4 worm cellular contexts compared by ENCODE assay signal in genomic region chrIV:5374321-5374720, ce11.
TF ChIP-seq lines count a peak whose summit lies in the region.

No protein-coding gene starts in this region.

TF ChIP-seq in whole organism, L2 larva, 48 proteins besides CTCF, POLR2A, EP300 and RAD21:
- TF ChIP-seq fos-1 (tag; optimal IDR thresholded peaks at IDR 0.05; lab: Kevin White, UChicago) (peak; percentile 2), nhr-10 (tag; optimal IDR thresholded peaks at IDR 0.05; lab: Kevin White, UChicago) (no peak), nhr-11 (tag; optimal IDR thresholded peaks at IDR 0.05; lab: Kevin White, UChicago) (no peak), dmd-4 (tag; optimal IDR thresholded peaks at IDR 0.05; lab: Kevin White, UChicago) (no peak), sem-4 (tag; optimal IDR thresholded peaks at IDR 0.05; lab: Kevin White, UChicago) (no peak), mdl-1 (tag; optimal IDR thresholded peaks at IDR 0.05; lab: Kevin White, UChicago) (no peak)

TF ChIP-seq in whole organism, L3 larva, 47 proteins besides CTCF, POLR2A, EP300 and RAD21:
- peak; percentile 27 for TF ChIP-seq ceh-28 (tag; optimal IDR thresholded peaks at IDR 0.05; lab: Kevin White, UChicago)
- peak; percentile 55 for TF ChIP-seq elt-2 (tag; optimal IDR thresholded peaks at IDR 0.05; lab: Kevin White, UChicago)
- TF ChIP-seq fos-1 (tag; optimal IDR thresholded peaks at IDR 0.05; lab: Kevin White, UChicago), result peak; percentile 57
- no peak for TF ChIP-seq nhr-28 (tag; optimal IDR thresholded peaks at IDR 0.05; lab: Kevin White, UChicago)
- peak; percentile 13 for TF ChIP-seq nhr-77 (tag; optimal IDR thresholded peaks at IDR 0.05; lab: Kevin White, UChicago)
TF ChIP-seq in whole organism, L3 larva: peak in this region for 4.

TF ChIP-seq in whole organism, L4 larva, 104 proteins besides CTCF, POLR2A, EP300 and RAD21:
- TF ChIP-seq T20F7.1 (GFP tag; optimal IDR thresholded peaks at IDR 0.05; lab: Kevin White, UChicago), result no peak
- TF ChIP-seq dmd-6 (GFP tag; IDR thresholded peaks at IDR 0.05; lab: Robert Waterston, UW), result peak; percentile 37
- peak; percentile 44 for TF ChIP-seq mep-1 (tag; optimal IDR thresholded peaks at IDR 0.05; lab: Kevin White, UChicago)
- no peak for TF ChIP-seq ceh-82 (tag; optimal IDR thresholded peaks at IDR 0.05; lab: Kevin White, UChicago)
- TF ChIP-seq spr-3 (GFP tag; optimal IDR thresholded peaks at IDR 0.05; lab: Kevin White, UChicago), result no peak
- no peak for TF ChIP-seq lsy-2 (tag; optimal IDR thresholded peaks at IDR 0.05; lab: Kevin White, UChicago)
- no peak for TF ChIP-seq fkh-10 (GFP tag; optimal IDR thresholded peaks at IDR 0.05; lab: Kevin White, UChicago)
- TF ChIP-seq F10B5.3 (tag; optimal IDR thresholded peaks at IDR 0.05; lab: Kevin White, UChicago), result no peak
- no peak for TF ChIP-seq ama-1 (optimal IDR thresholded peaks at IDR 0.05; lab: Kevin White, UChicago)
- TF ChIP-seq nhr-77 (tag; optimal IDR thresholded peaks at IDR 0.05; lab: Kevin White, UChicago), result peak; percentile 14
- no peak for TF ChIP-seq lin-38 (GFP tag; IDR thresholded peaks at IDR 0.05; lab: Robert Waterston, UW)
- no peak for TF ChIP-seq egl-43 (GFP tag; IDR thresholded peaks at IDR 0.05; lab: Robert Waterston, UW)
- no peak for TF ChIP-seq arid-1 (GFP tag; conservative IDR thresholded peaks at IDR 0.05; lab: Robert Waterston, UW)
- TF ChIP-seq ceh-20 (GFP tag; IDR thresholded peaks at IDR 0.05; lab: Robert Waterston, UW), result no peak
- TF ChIP-seq hmg-1.1 (GFP tag; IDR thresholded peaks at IDR 0.05; lab: Robert Waterston, UW), result no peak
- no peak for TF ChIP-seq ces-1 (GFP tag; optimal IDR thresholded peaks at IDR 0.05; lab: Kevin White, UChicago)
- peak; percentile 36 for TF ChIP-seq dve-1 (tag; optimal IDR thresholded peaks at IDR 0.05; lab: Kevin White, UChicago; ENCODE audit: insufficient read depth)
- TF ChIP-seq pqm-1 (tag; optimal IDR thresholded peaks at IDR 0.05; lab: Kevin White, UChicago), result peak; percentile 8
- no peak for TF ChIP-seq unc-130 (GFP tag; optimal IDR thresholded peaks at IDR 0.05; lab: Kevin White, UChicago)
- no peak for TF ChIP-seq egl-27 (tag; optimal IDR thresholded peaks at IDR 0.05; lab: Kevin White, UChicago)
- no peak for TF ChIP-seq ztf-11 (tag; optimal IDR thresholded peaks at IDR 0.05; lab: Kevin White, UChicago)
- no peak for TF ChIP-seq T26A8.4 (GFP tag; IDR thresholded peaks at IDR 0.05; lab: Robert Waterston, UW)
- TF ChIP-seq nhr-25 (tag; optimal IDR thresholded peaks at IDR 0.05; lab: Kevin White, UChicago; ENCODE audit: borderline replicate concordance, insufficient read depth), result no peak
- no peak for TF ChIP-seq duxl-1 (tag; optimal IDR thresholded peaks at IDR 0.05; lab: Kevin White, UChicago; ENCODE audit: poor library complexity)
- TF ChIP-seq Y48G9A.11 (GFP tag; IDR thresholded peaks at IDR 0.05; lab: Robert Waterston, UW), result no peak
- TF ChIP-seq php-3 (GFP tag; IDR thresholded peaks at IDR 0.05; lab: Robert Waterston, UW), result peak; percentile 5; the same call in 1 of the 2 replicates
- TF ChIP-seq nhr-11 (tag; optimal IDR thresholded peaks at IDR 0.05; lab: Kevin White, UChicago), result no peak
- TF ChIP-seq daf-16 (GFP tag; optimal IDR thresholded peaks at IDR 0.05; lab: Kevin White, UChicago), result no peak
- peak; percentile 61 for TF ChIP-seq daf-16 (tag; optimal IDR thresholded peaks at IDR 0.05; lab: Kevin White, UChicago)
- no peak for TF ChIP-seq fos-1 (tag; optimal IDR thresholded peaks at IDR 0.05; lab: Kevin White, UChicago)
- TF ChIP-seq lin-39 (tag; optimal IDR thresholded peaks at IDR 0.05; lab: Kevin White, UChicago), result no peak
- peak in 1 of 2 experiments; percentile 51 for TF ChIP-seq unc-62 (GFP tag; optimal IDR thresholded peaks at IDR 0.05 in 1 of 2; lab: Kevin White, UChicago)
- TF ChIP-seq unc-62 (tag; optimal IDR thresholded peaks at IDR 0.05; lab: Kevin White, UChicago), result no peak
- TF ChIP-seq daf-8 (GFP tag; IDR thresholded peaks at IDR 0.05; lab: Robert Waterston, UW), result no peak
- TF ChIP-seq snpc-4 (tag; optimal IDR thresholded peaks at IDR 0.05; lab: Kevin White, UChicago), result no peak

TF ChIP-seq in whole organism, young adult, 124 proteins besides CTCF, POLR2A, EP300 and RAD21:
- TF ChIP-seq ztf-25 (GFP tag; IDR thresholded peaks at IDR 0.05; lab: Robert Waterston, UW), result no peak
- TF ChIP-seq cebp-2 (GFP tag; IDR thresholded peaks at IDR 0.05; lab: Robert Waterston, UW), result no peak
- peak; percentile 44 for TF ChIP-seq nhr-90 (tag; optimal IDR thresholded peaks at IDR 0.05; lab: Kevin White, UChicago)
- TF ChIP-seq snpc-1.3 (tag; optimal IDR thresholded peaks at IDR 0.05; lab: Kevin White, UChicago; ENCODE audit: insufficient read depth), result peak; percentile 34
- TF ChIP-seq tbp1 (GFP tag; optimal IDR thresholded peaks at IDR 0.05; lab: Kevin White, UChicago), result no peak
- TF ChIP-seq Y53G8AR.9 (GFP tag; conservative IDR thresholded peaks at IDR 0.05; lab: Robert Waterston, UW), result no peak
- TF ChIP-seq B0336.3 (GFP tag; IDR thresholded peaks at IDR 0.05; lab: Robert Waterston, UW), result no peak
- TF ChIP-seq nhr-179 (tag; optimal IDR thresholded peaks at IDR 0.05; lab: Kevin White, UChicago), result no peak
- peak; percentile 66 for TF ChIP-seq nhr-80 (tag; optimal IDR thresholded peaks at IDR 0.05; lab: Kevin White, UChicago)
- TF ChIP-seq Y79H2A.3 (GFP tag; conservative IDR thresholded peaks at IDR 0.05; lab: Robert Waterston, UW), result no peak
- peak; percentile 47 for TF ChIP-seq F23B12.7 (tag; optimal IDR thresholded peaks at IDR 0.05; lab: Kevin White, UChicago; ENCODE audit: insufficient read depth)
- no peak for TF ChIP-seq repo-1 (tag; optimal IDR thresholded peaks at IDR 0.05; lab: Kevin White, UChicago)
- TF ChIP-seq lin-26 (GFP tag; IDR thresholded peaks at IDR 0.05; lab: Robert Waterston, UW), result no peak
- TF ChIP-seq C06A6.2 (GFP tag; conservative IDR thresholded peaks at IDR 0.05; lab: Robert Waterston, UW), result 0 out of 2 replicates have a peak, but pooled peaks have one; percentile 6
- TF ChIP-seq Y95B8A.8 (GFP tag; IDR thresholded peaks at IDR 0.05; lab: Robert Waterston, UW), result no peak
- TF ChIP-seq ceh-100 (GFP tag; IDR thresholded peaks at IDR 0.05; lab: Robert Waterston, UW), result no peak
- TF ChIP-seq sea-2 (GFP tag; IDR thresholded peaks at IDR 0.05; lab: Robert Waterston, UW), result no peak
- no peak for TF ChIP-seq unc-130 (GFP tag; optimal IDR thresholded peaks at IDR 0.05; lab: Kevin White, UChicago)
- TF ChIP-seq attf-5 (GFP tag; optimal IDR thresholded peaks at IDR 0.05; lab: Kevin White, UChicago), result no peak
- TF ChIP-seq ztf-22 (GFP tag; optimal IDR thresholded peaks at IDR 0.05; lab: Kevin White, UChicago), result no peak
- TF ChIP-seq mes-4 (tag; optimal IDR thresholded peaks at IDR 0.05; lab: Kevin White, UChicago), result no peak
- no peak for TF ChIP-seq B0035.1 (tag; optimal IDR thresholded peaks at IDR 0.05; lab: Kevin White, UChicago)
- peak; percentile 24 for TF ChIP-seq ZK185.1 (tag; optimal IDR thresholded peaks at IDR 0.05; lab: Kevin White, UChicago; ENCODE audit: poor library complexity, severe bottlenecking)
- TF ChIP-seq lir-1 (GFP tag; conservative IDR thresholded peaks at IDR 0.05; lab: Robert Waterston, UW), result no peak
